Fruit fly (Drosophila melanogaster): ENCODE measurements around the gene CG13116.

The CG13116 gene

DNA sequence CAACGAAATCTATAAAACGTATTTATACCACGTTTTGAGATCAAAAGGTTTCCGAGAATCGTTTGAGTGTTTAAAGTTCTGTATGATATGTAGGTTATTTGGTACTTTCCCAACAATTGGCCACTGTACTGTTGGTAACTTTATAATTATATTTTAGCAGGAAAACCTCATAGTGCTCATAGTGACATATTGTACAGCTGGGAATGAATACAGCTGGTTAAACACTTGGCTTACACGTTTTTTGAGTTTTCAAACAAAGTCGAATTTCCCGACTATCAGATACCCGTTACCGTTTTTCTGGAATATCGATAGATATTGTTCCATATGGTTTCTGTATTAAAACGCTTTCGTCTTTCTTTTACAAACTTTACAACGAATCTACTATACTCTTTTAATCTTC lies 48.7 kb downstream of the CG13116 start:
- TF ChIP-seq Med (GFP tag) (peak; percentile 60), kay (GFP tag; optimal IDR thresholded peaks at IDR 0.05) (no peak), sens (GFP tag) (peak; percentile 62), CG2199 (GFP tag; IDR thresholded peaks at IDR 0.05) (no peak), CG3838 (GFP tag; optimal IDR thresholded peaks at IDR 0.05) (no peak), Stat92E (GFP tag; optimal IDR thresholded peaks at IDR 0.05) (no peak), mirr (GFP tag; optimal IDR thresholded peaks at IDR 0.05) (no peak)

DNA sequence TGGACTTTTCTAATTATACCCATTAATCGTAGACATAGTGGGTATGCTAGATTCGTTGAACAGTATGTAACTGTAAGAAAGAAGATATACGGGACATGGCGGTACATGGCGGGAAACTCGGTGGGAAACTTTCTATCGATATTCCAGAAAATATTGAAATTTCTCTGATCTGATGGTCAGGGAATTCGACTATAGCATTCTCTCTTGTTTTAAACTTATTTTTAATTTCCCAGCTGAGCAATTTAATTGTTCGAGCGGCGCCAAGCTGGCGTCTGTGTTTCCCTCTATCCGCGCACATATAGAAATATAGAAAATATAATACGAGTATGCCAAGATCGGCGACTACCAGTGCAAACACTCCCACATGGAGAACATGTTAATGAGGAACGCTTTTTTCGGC lies 49.4 kb downstream of the CG13116 start:
- TF ChIP-seq vfl (GFP tag; optimal IDR thresholded peaks at IDR 0.05) = no peak
- no peak for TF ChIP-seq Eip74EF (GFP tag; optimal IDR thresholded peaks at IDR 0.05)
- no peak for TF ChIP-seq CG30020 (tag; optimal IDR thresholded peaks at IDR 0.05)
- TF ChIP-seq nau (GFP tag; optimal IDR thresholded peaks at IDR 0.05) = no peak
- TF ChIP-seq CG30431 (GFP tag; optimal IDR thresholded peaks at IDR 0.05) = peak; percentile 14
- no peak for TF ChIP-seq NK7.1 (GFP tag; optimal IDR thresholded peaks at IDR 0.05)
- TF ChIP-seq al (GFP tag; IDR thresholded peaks at IDR 0.05) = peak; percentile 26; the same call in 1 of the 2 replicates
- no peak for TF ChIP-seq crp (GFP tag; optimal IDR thresholded peaks at IDR 0.05)
- peak; percentile 62 for TF ChIP-seq D19B (GFP tag; optimal IDR thresholded peaks at IDR 0.05)
- TF ChIP-seq CG6813 (GFP tag; optimal IDR thresholded peaks at IDR 0.05) = no peak
- no peak for TF ChIP-seq Hand (GFP tag; optimal IDR thresholded peaks at IDR 0.05)
- no peak for TF ChIP-seq CG10209 (GFP tag; optimal IDR thresholded peaks at IDR 0.05)
- no peak for TF ChIP-seq CG11560 (tag; IDR thresholded peaks at IDR 0.05)
- TF ChIP-seq CG32772 (GFP tag; IDR thresholded peaks at IDR 0.05) = no peak
- no peak for TF ChIP-seq HLHmδ (GFP tag; optimal IDR thresholded peaks at IDR 0.05)
- TF ChIP-seq Oli (tag; optimal IDR thresholded peaks at IDR 0.05) = peak; percentile 1
- TF ChIP-seq sens-2 (GFP tag; IDR thresholded peaks at IDR 0.05) = no peak
- peak; percentile 8 for TF ChIP-seq tio (GFP tag; optimal IDR thresholded peaks at IDR 0.05)
- no peak for TF ChIP-seq CG11456 (GFP tag; IDR thresholded peaks at IDR 0.05)
- TF ChIP-seq hbn (GFP tag; IDR thresholded peaks at IDR 0.05; ENCODE audit: partially characterized antibody) = no peak
- TF ChIP-seq CG11504 (tag; optimal IDR thresholded peaks at IDR 0.05) = peak; percentile 50
- TF ChIP-seq CG6791 (GFP tag; IDR thresholded peaks at IDR 0.05; ENCODE audit: partially characterized antibody) = no peak
- no peak for TF ChIP-seq Optix (GFP tag; IDR thresholded peaks at IDR 0.05)
- TF ChIP-seq mirr (GFP tag; optimal IDR thresholded peaks at IDR 0.05) = no peak
- TF ChIP-seq CG31365 (tag; optimal IDR thresholded peaks at IDR 0.05) = no peak
- TF ChIP-seq Dip2 (GFP tag; IDR thresholded peaks at IDR 0.05) = no peak
- no peak for TF ChIP-seq CkIIα-i1 (GFP tag; IDR thresholded peaks at IDR 0.05)
- no peak for TF ChIP-seq zf30C (GFP tag; optimal IDR thresholded peaks at IDR 0.05)
- TF ChIP-seq CG4282 (GFP tag; optimal IDR thresholded peaks at IDR 0.05) = no peak
- TF ChIP-seq Xrp1 (GFP tag; IDR thresholded peaks at IDR 0.05) = peak; percentile 33; the same call in 1 of the 2 replicates
- TF ChIP-seq croc (GFP tag; conservative IDR thresholded peaks at IDR 0.05) = no peak
- no peak for TF ChIP-seq MBD-R2 (GFP tag; IDR thresholded peaks at IDR 0.05)
- TF ChIP-seq TFAM (GFP tag; optimal IDR thresholded peaks at IDR 0.05) = no peak
- no peak for TF ChIP-seq p53 (GFP tag; optimal IDR thresholded peaks at IDR 0.05)
- no peak for TF ChIP-seq CG11398 (GFP tag; optimal IDR thresholded peaks at IDR 0.05)
- no peak for TF ChIP-seq CG4707 (GFP tag; optimal IDR thresholded peaks at IDR 0.05)
- TF ChIP-seq CG3726 (GFP tag; IDR thresholded peaks at IDR 0.05) = no peak
- no peak for TF ChIP-seq CG18764 (GFP tag; optimal IDR thresholded peaks at IDR 0.05)
- TF ChIP-seq sim (GFP tag; IDR thresholded peaks at IDR 0.05) = no peak
- no peak for TF ChIP-seq sisA (GFP tag; IDR thresholded peaks at IDR 0.05)
- peak; percentile 29 for TF ChIP-seq shn (GFP tag; optimal IDR thresholded peaks at IDR 0.05)
- TF ChIP-seq Hmr (GFP tag; optimal IDR thresholded peaks at IDR 0.05) = peak; percentile 75
- TF ChIP-seq lov (optimal IDR thresholded peaks at IDR 0.05) = no peak
- no peak for TF ChIP-seq lov (GFP tag; IDR thresholded peaks at IDR 0.05)
